Fruit fly (Drosophila melanogaster): Measurements from ENCODE around the gene CG11898.

Gene CG11898

dm6 chr3R:29215652-29216483 is 50.4 kb downstream of the CG11898 start:
- no peak for TF ChIP-seq cnc (optimal IDR thresholded peaks at IDR 0.05)
- TF ChIP-seq CG33017 (tag; optimal IDR thresholded peaks at IDR 0.05), result peak; percentile 27
- no peak for TF ChIP-seq cic (GFP tag; optimal IDR thresholded peaks at IDR 0.05)
- no peak for TF ChIP-seq Clk (GFP tag; optimal IDR thresholded peaks at IDR 0.05)
- no peak for TF ChIP-seq CG12768 (GFP tag; optimal IDR thresholded peaks at IDR 0.05)
- TF ChIP-seq toe (GFP tag; optimal IDR thresholded peaks at IDR 0.05), result no peak
- no peak for TF ChIP-seq CG7101 (tag; optimal IDR thresholded peaks at IDR 0.05)
- no peak for TF ChIP-seq pad (GFP tag; optimal IDR thresholded peaks at IDR 0.05)
- TF ChIP-seq Crg-1 (GFP tag; optimal IDR thresholded peaks at IDR 0.05), result no peak

DNA sequence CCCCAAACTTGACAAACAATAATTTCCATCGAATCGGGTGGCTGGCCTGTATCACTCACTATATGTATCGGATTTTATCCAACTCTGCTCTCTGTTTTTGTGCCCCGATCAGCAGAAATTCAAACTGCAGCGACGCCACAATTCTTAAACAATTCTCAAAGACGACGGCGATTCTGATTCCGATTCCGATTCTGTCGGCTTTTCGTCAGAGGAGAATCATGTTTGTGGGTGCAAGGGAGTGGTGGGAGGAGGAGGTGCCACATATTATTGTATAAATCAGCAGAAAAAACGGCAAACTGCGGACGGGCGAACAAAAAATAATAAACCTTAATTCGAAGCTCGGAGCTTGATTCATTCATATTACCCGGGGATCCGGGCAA is 51.0 kb downstream of the CG11898 start:
- no peak for TF ChIP-seq toe (GFP tag; optimal IDR thresholded peaks at IDR 0.05)
- TF ChIP-seq tj (GFP tag; optimal IDR thresholded peaks at IDR 0.05), result peak; percentile 99

dm6 chr3R:29217309-29217708 is 51.9 kb downstream of the CG11898 start:
- no peak for TF ChIP-seq kay (GFP tag; ENCODE audit: borderline replicate concordance)
- TF ChIP-seq ovo (GFP tag; optimal IDR thresholded peaks at IDR 0.05), result no peak
- TF ChIP-seq CG5204 (GFP tag; optimal IDR thresholded peaks at IDR 0.05), result no peak
- TF ChIP-seq CG7101 (tag; optimal IDR thresholded peaks at IDR 0.05), result no peak
- TF ChIP-seq cic (GFP tag; optimal IDR thresholded peaks at IDR 0.05), result no peak
- no peak for TF ChIP-seq CG33017 (tag; optimal IDR thresholded peaks at IDR 0.05)
- no peak for TF ChIP-seq Hr96 (GFP tag; optimal IDR thresholded peaks at IDR 0.05)
- TF ChIP-seq toe (GFP tag; optimal IDR thresholded peaks at IDR 0.05), result no peak
- TF ChIP-seq tj (GFP tag; optimal IDR thresholded peaks at IDR 0.05), result no peak
- no peak for TF ChIP-seq bab1 (GFP tag; optimal IDR thresholded peaks at IDR 0.05)

- TF ChIP-seq CG11617 (GFP tag; optimal IDR thresholded peaks at IDR 0.05) (no peak), CG7101 (tag; optimal IDR thresholded peaks at IDR 0.05) (no peak), Crg-1 (GFP tag; optimal IDR thresholded peaks at IDR 0.05) (no peak), toe (GFP tag; optimal IDR thresholded peaks at IDR 0.05) (no peak), kay (GFP tag; ENCODE audit: borderline replicate concordance) (no peak), ovo (GFP tag; optimal IDR thresholded peaks at IDR 0.05) (no peak), tj (GFP tag; optimal IDR thresholded peaks at IDR 0.05) (no peak), CG1620 (GFP tag; optimal IDR thresholded peaks at IDR 0.05) (no peak), pad (GFP tag; optimal IDR thresholded peaks at IDR 0.05) (no peak), CG7045 (GFP tag; optimal IDR thresholded peaks at IDR 0.05) (no peak)
Observed at dm6 chr3R:29218001-29218400, 52.6 kb downstream of the CG11898 start.

DNA sequence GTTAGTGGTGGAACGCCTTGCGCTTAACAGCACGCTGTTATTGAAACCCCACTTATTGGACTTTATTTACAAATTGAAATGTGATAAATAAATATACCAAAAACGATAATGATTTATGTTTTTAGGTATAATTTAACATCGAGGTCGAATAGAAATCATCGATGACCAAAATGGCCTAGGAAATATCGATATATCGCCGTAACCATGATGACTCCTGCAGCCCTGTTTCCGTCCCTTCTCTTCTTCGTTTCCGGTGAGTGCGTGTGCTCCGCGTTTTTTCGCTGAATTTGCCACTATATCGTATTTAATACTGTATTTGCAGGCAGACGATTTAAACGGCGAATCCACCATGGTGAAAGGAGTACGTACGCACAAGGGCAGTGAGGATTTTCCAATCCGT is 54.5 kb downstream of the CG11898 start, which contains the start of gene eEF1gamma:
TSS of gene eEF1gamma (plus strand) at position 225 of the 400 bp plus-strand sequence.
- TF ChIP-seq CG14711 (tag; optimal IDR thresholded peaks at IDR 0.05) (peak; percentile 80), Hr96 (GFP tag; optimal IDR thresholded peaks at IDR 0.05) (peak; percentile 96), CG33017 (tag; optimal IDR thresholded peaks at IDR 0.05) (peak; percentile 84), CG5204 (GFP tag; optimal IDR thresholded peaks at IDR 0.05) (peak; percentile 93), tj (GFP tag; optimal IDR thresholded peaks at IDR 0.05) (peak; percentile 87), CG7045 (GFP tag; optimal IDR thresholded peaks at IDR 0.05) (peak; percentile 95), CG7101 (tag; optimal IDR thresholded peaks at IDR 0.05) (peak; percentile 94), CG12768 (GFP tag; optimal IDR thresholded peaks at IDR 0.05) (peak; percentile 93), kay (GFP tag; ENCODE audit: borderline replicate concordance) (no peak), cic (GFP tag; optimal IDR thresholded peaks at IDR 0.05) (peak; percentile 73), CG1620 (GFP tag; optimal IDR thresholded peaks at IDR 0.05) (peak; percentile 95), Crg-1 (GFP tag; optimal IDR thresholded peaks at IDR 0.05) (peak; percentile 97), cnc (optimal IDR thresholded peaks at IDR 0.05) (no peak), ovo (GFP tag; optimal IDR thresholded peaks at IDR 0.05) (peak; percentile 95), toe (GFP tag; optimal IDR thresholded peaks at IDR 0.05) (peak; percentile 92), Mnt (GFP tag; optimal IDR thresholded peaks at IDR 0.05) (peak; percentile 93), CG11617 (GFP tag; optimal IDR thresholded peaks at IDR 0.05) (peak; percentile 97), bab1 (GFP tag; optimal IDR thresholded peaks at IDR 0.05) (peak; percentile 96), pad (GFP tag; optimal IDR thresholded peaks at IDR 0.05) (peak; percentile 88), Clk (GFP tag; optimal IDR thresholded peaks at IDR 0.05) (peak; percentile 87)

- no peak for TF ChIP-seq kay (GFP tag; ENCODE audit: borderline replicate concordance)
- TF ChIP-seq ovo (GFP tag; optimal IDR thresholded peaks at IDR 0.05), result no peak
Observed at dm6 chr3R:29220585-29220984, 55.1 kb downstream of the CG11898 start.
